Worm (Caenorhabditis elegans) whole organism, L1 larva: ENCODE measurements around the gene csn-5.

Experiments used
- C04F5.9 ChIP-seq: sonication (generic microtip); optimal IDR thresholded peaks from 2 replicates; lab custom pipeline; 2016; ENCODE audit warnings: missing genetic modification characterization, missing compliant biosample characterization
- C16A3.4 ChIP-seq: fragments of 150-350 bp; optimal IDR thresholded peaks from 2 replicates; lab custom pipeline; 2014; ENCODE audit warnings: missing biosample characterization, missing genetic modification characterization
- C34B4.2 ChIP-seq: sonication (generic microtip); optimal IDR thresholded peaks from 2 replicates; lab custom pipeline; 2017; ENCODE audit warnings: mild to moderate bottlenecking, missing genetic modification characterization, missing compliant biosample characterization
- F16B12.6 ChIP-seq: fragments of 150-350 bp; optimal IDR thresholded peaks from 2 replicates; lab custom pipeline; 2014; ENCODE audit warnings: missing biosample characterization, missing genetic modification characterization
- Y116A8C.19 ChIP-seq: sonication (generic microtip); optimal IDR thresholded peaks from 2 replicates; lab custom pipeline; 2016; ENCODE audit warnings: missing compliant biosample characterization, missing genetic modification characterization, borderline replicate concordance
- aha-1 ChIP-seq: fragments of 150-350 bp; optimal IDR thresholded peaks from 2 replicates; lab custom pipeline; 2014; ENCODE audit warnings: missing biosample characterization, missing genetic modification characterization
- aly-2 ChIP-seq: fragments of 150-350 bp; optimal IDR thresholded peaks from 2 replicates; lab custom pipeline; 2014; ENCODE audit warnings: missing biosample characterization, missing genetic modification characterization
- ama-1 ChIP-seq: fragments of 150-350 bp; optimal IDR thresholded peaks from 2 replicates; lab custom pipeline; 2014
- blmp-1 ChIP-seq: fragments of 150-350 bp; optimal IDR thresholded peaks from 2 replicates; lab custom pipeline; 2014; ENCODE audit warnings: missing biosample characterization, missing genetic modification characterization
- ceh-82 ChIP-seq, 3 experiments: fragments of 150-350 bp in 1 of 3; sonication (generic microtip) in 2 of 3; optimal IDR thresholded peaks; 2 replicates each; lab custom pipeline; 2014 to 2017; ENCODE audit warnings: missing biosample characterization in 3 of 3, missing genetic modification characterization in 3 of 3
- dpl-1 ChIP-seq, 3 experiments: fragments of 150-350 bp in 2 of 3; sonication (generic microtip) in 1 of 3; optimal IDR thresholded peaks; 2 replicates each; lab custom pipeline; 2014 to 2017; ENCODE audit warnings: missing biosample characterization in 3 of 3, missing genetic modification characterization in 3 of 3, missing genetic modification reagents in 3 of 3
- dsc-1 ChIP-seq: sonication (generic microtip); optimal IDR thresholded peaks from 2 replicates; lab custom pipeline; 2016; ENCODE audit warnings: mild to moderate bottlenecking, missing genetic modification characterization, missing compliant biosample characterization
- efl-1 ChIP-seq, 4 experiments: fragments of 150-350 bp; optimal IDR thresholded peaks in 3 of 4; peaks in 1 of 4; 1 replicate in 1 of 4; 2 replicates in 3 of 4; lab custom pipeline; 2014; ENCODE audit warnings: missing biosample characterization in 2 of 4, missing genetic modification characterization in 2 of 4, missing genetic modification reagents in 2 of 4
- egl-13 ChIP-seq: sonication (generic microtip); optimal IDR thresholded peaks from 2 replicates; lab custom pipeline; 2016; ENCODE audit warnings: missing genotype, missing genetic modification reagents, missing genetic modification characterization, missing compliant biosample characterization
- elt-2 ChIP-seq: sonication (generic microtip); optimal IDR thresholded peaks from 2 replicates; lab custom pipeline; 2016; ENCODE audit warnings: missing genetic modification characterization, mild to moderate bottlenecking, inconsistent platforms, missing compliant biosample characterization, missing genetic modification reagents
- fkh-10 ChIP-seq: sonication (generic microtip); optimal IDR thresholded peaks from 2 replicates; lab custom pipeline; 2017; ENCODE audit warnings: missing biosample characterization, missing genetic modification reagents, missing genetic modification characterization
- fkh-4 ChIP-seq: sonication (generic microtip); optimal IDR thresholded peaks from 2 replicates; lab custom pipeline; 2016; ENCODE audit warnings: missing compliant biosample characterization, missing genetic modification characterization, borderline replicate concordance
- fkh-8 ChIP-seq: sonication (generic microtip); optimal IDR thresholded peaks from 2 replicates; lab custom pipeline; 2016; ENCODE audit warnings: mild to moderate bottlenecking, missing genetic modification characterization, missing compliant biosample characterization
- grh-1 ChIP-seq: fragments of 200-800 bp; sonication (Bioruptor generic); IDR thresholded peaks from 2 replicates; pipeline ENCODE4 v1.3.6; 2022; ENCODE audit warnings: missing genetic modification reagents, missing genetic modification characterization, missing compliant biosample characterization
- hlh-17 ChIP-seq: fragments of 200-800 bp; sonication (Bioruptor generic); optimal IDR thresholded peaks from 2 replicates; lab custom pipeline; 2018; ENCODE audit warnings: missing genetic modification characterization, mild to moderate bottlenecking, missing compliant biosample characterization, moderate library complexity, borderline replicate concordance
- hlh-4 ChIP-seq: sonication (generic microtip); optimal IDR thresholded peaks from 2 replicates; lab custom pipeline; 2016; ENCODE audit warnings: mild to moderate bottlenecking, missing genetic modification characterization, missing compliant biosample characterization
- hpl-2 ChIP-seq: fragments of 150-350 bp; optimal IDR thresholded peaks from 2 replicates; lab custom pipeline; 2014; ENCODE audit warnings: missing biosample characterization, missing genetic modification reagents, missing genetic modification characterization
- irx-1 ChIP-seq: sonication (generic microtip); optimal IDR thresholded peaks from 2 replicates; lab custom pipeline; 2016; ENCODE audit warnings: missing genetic modification characterization, missing compliant biosample characterization
- jun-1 ChIP-seq: fragments of 150-350 bp; optimal IDR thresholded peaks from 2 replicates; lab custom pipeline; 2014; ENCODE audit warnings: missing biosample characterization, missing genetic modification reagents, missing genetic modification characterization
- lin-13 ChIP-seq: fragments of 150-350 bp; optimal IDR thresholded peaks from 2 replicates; lab custom pipeline; 2014; ENCODE audit warnings: missing biosample characterization, missing genetic modification reagents, missing genetic modification characterization
- lin-35 ChIP-seq, 2 experiments: fragments of 150-350 bp; optimal IDR thresholded peaks; 2 replicates each; lab custom pipeline; 2014; ENCODE audit warnings: missing biosample characterization in 2 of 2, missing genetic modification characterization in 2 of 2, missing genetic modification reagents in 2 of 2
- lir-3 ChIP-seq: sonication (generic microtip); optimal IDR thresholded peaks from 2 replicates; lab custom pipeline; 2016; ENCODE audit warnings: mild to moderate bottlenecking, missing genetic modification characterization, moderate library complexity, missing compliant biosample characterization; ENCODE audit not compliant: poor library complexity
- lsy-2 ChIP-seq, 2 experiments: fragments of 150-350 bp; optimal IDR thresholded peaks; 2 replicates each; lab custom pipeline; 2014; ENCODE audit warnings: missing biosample characterization in 2 of 2, missing genetic modification characterization in 2 of 2
- mab-9 ChIP-seq: fragments of 200-800 bp; sonication (Bioruptor generic); IDR thresholded peaks from 2 replicates; pipeline ENCODE4 v1.3.6; 2022; ENCODE audit warnings: missing genetic modification reagents, missing genetic modification characterization, missing compliant biosample characterization
- mdl-1 ChIP-seq, 2 experiments: fragments of 150-350 bp; optimal IDR thresholded peaks; 2 replicates each; lab custom pipeline; 2014 to 2017; ENCODE audit warnings: missing biosample characterization in 2 of 2, missing genetic modification characterization in 2 of 2, inconsistent platforms in 1 of 2
- mef-2 ChIP-seq: fragments of 150-350 bp; optimal IDR thresholded peaks from 2 replicates; lab custom pipeline; 2014; ENCODE audit warnings: missing biosample characterization, missing genetic modification characterization
- mep-1 ChIP-seq: fragments of 150-350 bp; optimal IDR thresholded peaks from 2 replicates; lab custom pipeline; 2014; ENCODE audit warnings: missing biosample characterization, missing genetic modification characterization
- nhr-11 ChIP-seq: fragments of 150-350 bp; optimal IDR thresholded peaks from 2 replicates; lab custom pipeline; 2014; ENCODE audit warnings: missing biosample characterization, missing genetic modification characterization
- nhr-12 ChIP-seq: sonication (generic microtip); optimal IDR thresholded peaks from 2 replicates; lab custom pipeline; 2017; ENCODE audit warnings: missing biosample characterization, missing genetic modification characterization
- nhr-237 ChIP-seq: fragments of 150-350 bp; optimal IDR thresholded peaks from 2 replicates; lab custom pipeline; 2014; ENCODE audit warnings: missing biosample characterization, missing genetic modification characterization
- nhr-28 ChIP-seq: fragments of 150-350 bp; optimal IDR thresholded peaks from 2 replicates; lab custom pipeline; 2014; ENCODE audit warnings: missing biosample characterization, missing genetic modification characterization
- nhr-71 ChIP-seq: sonication (generic microtip); optimal IDR thresholded peaks from 2 replicates; lab custom pipeline; 2016; ENCODE audit warnings: mild to moderate bottlenecking, missing genetic modification characterization, moderate library complexity, missing compliant biosample characterization
- nhr-76 ChIP-seq: sonication (generic microtip); optimal IDR thresholded peaks from 2 replicates; lab custom pipeline; 2017; ENCODE audit warnings: missing biosample characterization, missing genetic modification characterization
- nhr-77 ChIP-seq: fragments of 150-350 bp; optimal IDR thresholded peaks from 2 replicates; lab custom pipeline; 2014; ENCODE audit warnings: missing biosample characterization, missing genetic modification characterization
- nhr-84 ChIP-seq: sonication (generic microtip); optimal IDR thresholded peaks from 2 replicates; lab custom pipeline; 2017; ENCODE audit warnings: missing biosample characterization, missing genetic modification characterization
- nhr-90 ChIP-seq: sonication (generic microtip); optimal IDR thresholded peaks from 2 replicates; lab custom pipeline; 2016; ENCODE audit warnings: mild to moderate bottlenecking, missing genetic modification characterization, missing compliant biosample characterization; ENCODE audit not compliant: poor library complexity
- pqm-1 ChIP-seq: sonication (generic microtip); optimal IDR thresholded peaks from 3 replicates; lab custom pipeline; 2017; ENCODE audit warnings: missing biosample characterization, missing genetic modification characterization
- skn-1 ChIP-seq: fragments of 150-350 bp; optimal IDR thresholded peaks from 2 replicates; lab custom pipeline; 2014; ENCODE audit warnings: missing biosample characterization, missing genetic modification characterization
- snpc-4 ChIP-seq: fragments of 150-350 bp; optimal IDR thresholded peaks from 2 replicates; lab custom pipeline; 2014; ENCODE audit warnings: missing biosample characterization, missing genetic modification characterization
- sox-4 ChIP-seq: sonication (generic microtip); optimal IDR thresholded peaks from 2 replicates; lab custom pipeline; 2016; ENCODE audit warnings: missing genetic modification characterization, missing compliant biosample characterization
- swsn-7 ChIP-seq: sonication (generic microtip); optimal IDR thresholded peaks from 2 replicates; lab custom pipeline; 2016; ENCODE audit warnings: missing genetic modification characterization, missing compliant biosample characterization
- unc-130 ChIP-seq: fragments of 150-350 bp; optimal IDR thresholded peaks from 2 replicates; lab custom pipeline; 2017; ENCODE audit warnings: missing biosample characterization, missing genetic modification characterization, inconsistent platforms
- unc-62 ChIP-seq: fragments of 150-350 bp; optimal IDR thresholded peaks from 2 replicates; lab custom pipeline; 2014; ENCODE audit warnings: missing biosample characterization, missing genetic modification reagents, missing genetic modification characterization
- unc-86 ChIP-seq: sonication (generic microtip); optimal IDR thresholded peaks from 2 replicates; lab custom pipeline; 2016; ENCODE audit warnings: missing genetic modification characterization, missing compliant biosample characterization
- vab-15 ChIP-seq: sonication (generic microtip); optimal IDR thresholded peaks from 2 replicates; lab custom pipeline; 2017; ENCODE audit warnings: missing genotype, mild to moderate bottlenecking, missing genetic modification characterization, missing compliant biosample characterization
- xbp-1 ChIP-seq: sonication (generic microtip); optimal IDR thresholded peaks from 2 replicates; lab custom pipeline; 2016; ENCODE audit warnings: missing genetic modification characterization, missing compliant biosample characterization
- zip-4 ChIP-seq: fragments of 200-800 bp; sonication (Bioruptor generic); optimal IDR thresholded peaks from 2 replicates; lab custom pipeline; 2018; ENCODE audit warnings: mild to moderate bottlenecking, missing genetic modification characterization, moderate library complexity, missing compliant biosample characterization
- ztf-4 ChIP-seq: fragments of 150-350 bp; optimal IDR thresholded peaks from 2 replicates; lab custom pipeline; 2014; ENCODE audit warnings: missing biosample characterization, missing genetic modification characterization

csn-5 gene

DNA sequence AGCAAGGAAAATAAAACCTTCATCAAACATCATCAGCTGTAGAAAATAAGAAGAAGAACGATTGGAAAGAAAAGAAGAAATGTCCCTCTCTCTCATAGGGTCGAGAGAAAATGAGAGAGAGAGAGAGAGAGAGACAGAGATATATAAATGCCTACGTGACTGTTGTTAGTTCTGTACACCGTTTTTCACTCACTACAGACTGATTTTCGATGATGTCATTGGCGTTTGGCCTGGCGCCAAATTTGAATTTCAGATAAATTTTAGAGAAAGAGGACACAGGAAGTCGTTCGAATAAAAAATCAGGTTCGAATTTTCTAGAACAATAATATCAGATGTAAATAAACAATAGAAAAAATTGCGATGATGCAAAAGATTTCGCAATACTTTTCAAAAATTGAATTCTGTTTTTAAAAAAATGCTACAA lies 6.6 kb downstream of the csn-5 start (continued):
- TF ChIP-seq ztf-4 (tag; lab: Kevin White, UChicago) = peak; percentile 21
- no peak for TF ChIP-seq nhr-84 (tag; lab: Kevin White, UChicago)
- no peak for TF ChIP-seq elt-2 (tag; lab: Kevin White, UChicago)
- no peak for TF ChIP-seq mab-9 (GFP tag; lab: Robert Waterston, UW)
- no peak for TF ChIP-seq fkh-4 (tag; lab: Kevin White, UChicago)
- peak; percentile 79 for TF ChIP-seq nhr-71
- no peak for TF ChIP-seq hpl-2 (GFP tag; lab: Kevin White, UChicago)
- no peak for TF ChIP-seq nhr-11 (tag; lab: Kevin White, UChicago)
- TF ChIP-seq efl-1 (optimal IDR thresholded peaks at IDR 0.05; lab: Kevin White, UChicago) = peak; percentile 30 to 70
- peak; percentile 74 to 98 for TF ChIP-seq efl-1 (GFP tag; optimal IDR thresholded peaks at IDR 0.05 in 1 of 2; lab: Kevin White, UChicago)
- peak; percentile 39 for TF ChIP-seq xbp-1 (tag; lab: Kevin White, UChicago)
- no peak for TF ChIP-seq mef-2 (tag; lab: Kevin White, UChicago)
- TF ChIP-seq ama-1 = no peak
- peak; percentile 59 for TF ChIP-seq blmp-1 (tag; lab: Kevin White, UChicago)
- TF ChIP-seq C34B4.2 (tag; lab: Kevin White, UChicago) = no peak
- TF ChIP-seq aha-1 (tag; lab: Kevin White, UChicago) = peak; percentile 93
- no peak for TF ChIP-seq nhr-12
- TF ChIP-seq hlh-17 = no peak
- no peak for TF ChIP-seq fkh-8
- peak; percentile 80 for TF ChIP-seq mep-1 (tag; lab: Kevin White, UChicago)
- no peak for TF ChIP-seq egl-13 (tag; lab: Kevin White, UChicago)
- peak; percentile 48; the same call in 1 of the 2 replicates for TF ChIP-seq grh-1
- no peak for TF ChIP-seq unc-86 (tag; lab: Kevin White, UChicago)
- TF ChIP-seq nhr-76 (tag; lab: Kevin White, UChicago) = no peak
- no peak for TF ChIP-seq aly-2 (tag; lab: Kevin White, UChicago)
- peak; percentile 60 to 78 (median 75) for TF ChIP-seq dpl-1 (GFP tag; optimal IDR thresholded peaks at IDR 0.05; lab: Kevin White, UChicago)
- TF ChIP-seq irx-1 = peak; percentile 26
- TF ChIP-seq fkh-10 (GFP tag; lab: Kevin White, UChicago) = no peak
- no peak for TF ChIP-seq unc-130 (tag; lab: Kevin White, UChicago)
- peak in 1 of 2 experiments; percentile 4 for TF ChIP-seq mdl-1 (tag; optimal IDR thresholded peaks at IDR 0.05; lab: Kevin White, UChicago)
- TF ChIP-seq lsy-2 (tag; optimal IDR thresholded peaks at IDR 0.05; lab: Kevin White, UChicago) = peak; percentile 44 to 53
- TF ChIP-seq nhr-77 (tag; lab: Kevin White, UChicago) = peak; percentile 51
- no peak for TF ChIP-seq unc-62 (GFP tag; lab: Kevin White, UChicago)
- no peak for TF ChIP-seq hlh-4 (tag; lab: Kevin White, UChicago)
- TF ChIP-seq Y116A8C.19 = no peak
- TF ChIP-seq pqm-1 (tag; lab: Kevin White, UChicago) = no peak
- TF ChIP-seq ceh-82 (tag; optimal IDR thresholded peaks at IDR 0.05; lab: Kevin White, UChicago) = peak in 2 of 3 experiments; percentile 37 to 54
- TF ChIP-seq nhr-28 (tag; lab: Kevin White, UChicago) = peak; percentile 31
- TF ChIP-seq vab-15 (tag; lab: Kevin White, UChicago) = no peak
- TF ChIP-seq zip-4 (GFP tag; lab: Kevin White, UChicago) = peak; percentile 83
- TF ChIP-seq lin-13 (GFP tag; lab: Kevin White, UChicago) = peak; percentile 47
- TF ChIP-seq swsn-7 (tag; lab: Kevin White, UChicago) = peak; percentile 32
- TF ChIP-seq sox-4 = no peak
- peak; percentile 62 for TF ChIP-seq nhr-90 (tag; lab: Kevin White, UChicago)
- TF ChIP-seq jun-1 (tag; lab: Kevin White, UChicago) = peak; percentile 55
- no peak for TF ChIP-seq skn-1 (tag; lab: Kevin White, UChicago)
- peak; percentile 73 to 84 for TF ChIP-seq lin-35 (GFP tag; optimal IDR thresholded peaks at IDR 0.05; lab: Kevin White, UChicago)
- TF ChIP-seq C16A3.4 (tag; lab: Kevin White, UChicago) = peak; percentile 41
- no peak for TF ChIP-seq snpc-4 (tag; lab: Kevin White, UChicago)
- TF ChIP-seq lir-3 (tag; lab: Kevin White, UChicago) = no peak
- no peak for TF ChIP-seq F16B12.6 (tag; lab: Kevin White, UChicago)
- no peak for TF ChIP-seq C04F5.9 (tag; lab: Kevin White, UChicago)
- peak; percentile 82 for TF ChIP-seq nhr-237
- TF ChIP-seq dsc-1 = no peak
